Worm (Caenorhabditis elegans) whole organism, late embryonic: ENCODE measurements around the gene itr-1.

Source experiments
- fkh-10 ChIP-seq: fragments of 150-350 bp; optimal IDR thresholded peaks from 2 replicates; lab custom pipeline; 2014; ENCODE audit warnings: missing biosample characterization, missing genetic modification reagents, missing genetic modification characterization
- nfya-1 ChIP-seq: sonication (generic microtip); optimal IDR thresholded peaks from 2 replicates; lab custom pipeline; 2017; ENCODE audit warnings: missing genetic modification characterization, mild to moderate bottlenecking, missing compliant biosample characterization, antibody characterized with exemption, moderate library complexity
- nhr-11 ChIP-seq: fragments of 150-350 bp; optimal IDR thresholded peaks from 2 replicates; lab custom pipeline; 2014; ENCODE audit warnings: missing biosample characterization, missing genetic modification characterization
- pha-4 ChIP-seq: fragments of 150-350 bp; optimal IDR thresholded peaks from 2 replicates; lab custom pipeline; 2018; ENCODE audit warnings: missing biosample characterization, missing genetic modification reagents, missing genetic modification characterization

DNA sequence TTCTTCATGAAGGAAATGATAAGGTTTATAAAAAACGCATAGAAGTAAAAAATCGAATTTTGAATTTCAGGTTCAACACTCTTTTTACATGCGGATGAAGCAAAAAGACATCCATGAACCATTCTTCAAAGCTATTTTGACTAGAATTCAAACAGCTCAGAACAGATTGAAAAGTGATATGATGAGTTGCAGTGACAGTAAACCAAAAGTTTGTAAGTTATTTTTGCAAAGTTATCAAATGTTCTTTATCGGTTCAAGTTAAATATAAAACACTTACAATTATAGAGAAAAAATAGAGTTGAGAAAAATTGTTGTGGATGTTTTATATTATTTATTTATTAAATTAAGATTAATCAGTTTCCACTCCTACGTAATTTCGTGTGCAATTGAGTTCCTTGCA lies 17.5 kb downstream of the itr-1 start:
- TF ChIP-seq nfya-1 (tag; lab: Kevin White, UChicago): no peak
- TF ChIP-seq pha-4 (tag; lab: Kevin White, UChicago): no peak
- no peak for TF ChIP-seq nhr-11
- no peak for TF ChIP-seq fkh-10 (GFP tag; lab: Kevin White, UChicago)
